Fruit fly (Drosophila melanogaster) whole organism, embryonic: Measurements from ENCODE around the gene CG43245.
A peak's percentile ranks its signal among the peaks of the same experiment; 100 is the strongest.

Source experiments
- B-H1 ChIP-seq: fragments of 200-800 bp; sonication (Bioruptor generic); IDR thresholded peaks from 3 replicates; pipeline ENCODE4 v1.3.6; 2022; ENCODE audit warnings: missing biosample characterization, missing genetic modification characterization
- CG10959 ChIP-seq: fragments of 200-800 bp; sonication (Bioruptor generic); IDR thresholded peaks from 2 replicates; pipeline ENCODE4 v1.3.6; 2022; ENCODE audit warnings: missing biosample characterization, missing genetic modification characterization
- CG11085 ChIP-seq: fragments of 200-800 bp; sonication (Bioruptor generic); IDR thresholded peaks from 2 replicates; pipeline ENCODE4 v1.3.6; 2022; ENCODE audit warnings: missing biosample characterization, missing genetic modification characterization
- CG12236 ChIP-seq: fragments of 200-800 bp; sonication (Bioruptor generic); optimal IDR thresholded peaks from 2 replicates; lab custom pipeline; 2016; ENCODE audit warnings: missing biosample characterization, missing genetic modification characterization
- CG14710 ChIP-seq: fragments of 200-800 bp; sonication (Bioruptor generic); optimal IDR thresholded peaks from 3 replicates; lab custom pipeline; 2019; ENCODE audit warnings: missing biosample characterization, mild to moderate bottlenecking, missing genetic modification characterization, moderate library complexity
- CG15514 ChIP-seq: fragments of 200-800 bp; sonication (Bioruptor generic); optimal IDR thresholded peaks from 3 replicates; lab custom pipeline; 2017; ENCODE audit warnings: missing biosample characterization, missing genetic modification characterization, mild to moderate bottlenecking, moderate library complexity, missing genetic modification reagents
- CG1602 ChIP-seq: fragments of 200-800 bp; sonication (Bioruptor generic); optimal IDR thresholded peaks from 3 replicates; lab custom pipeline; 2016; ENCODE audit warnings: missing biosample characterization, missing genetic modification characterization
- CG16813 ChIP-seq: fragments of 200-800 bp; sonication (Bioruptor generic); IDR thresholded peaks from 3 replicates; pipeline ENCODE4 v1.3.6; 2022; ENCODE audit warnings: missing biosample characterization, missing genetic modification characterization; ENCODE audit not compliant: partially characterized antibody
- CG18599 ChIP-seq: fragments of 200-800 bp; sonication (Bioruptor generic); optimal IDR thresholded peaks from 3 replicates; lab custom pipeline; 2017; ENCODE audit warnings: missing biosample characterization, missing genetic modification characterization, mild to moderate bottlenecking, moderate library complexity, missing genetic modification reagents
- CG30403 ChIP-seq: fragments of 200-800 bp; sonication (Bioruptor generic); optimal IDR thresholded peaks from 3 replicates; lab custom pipeline; 2016; ENCODE audit warnings: missing biosample characterization, missing genetic modification characterization
- CG30431 ChIP-seq: fragments of 200-800 bp; sonication (Bioruptor generic); optimal IDR thresholded peaks from 2 replicates; lab custom pipeline; 2017; ENCODE audit warnings: missing biosample characterization, missing genetic modification characterization
- CG31388 ChIP-seq: fragments of 200-800 bp; sonication (Bioruptor generic); optimal IDR thresholded peaks from 2 replicates; lab custom pipeline; 2016; ENCODE audit warnings: missing biosample characterization, missing genetic modification characterization
- CG3163 ChIP-seq: fragments of 200-800 bp; sonication (Bioruptor generic); optimal IDR thresholded peaks from 3 replicates; lab custom pipeline; 2016; ENCODE audit warnings: missing biosample characterization, missing genetic modification characterization
- CG33213 ChIP-seq: fragments of 200-800 bp; sonication (Bioruptor generic); optimal IDR thresholded peaks from 3 replicates; lab custom pipeline; 2016; ENCODE audit warnings: missing biosample characterization, missing genetic modification characterization
- CG3995 ChIP-seq: fragments of 200-800 bp; sonication (Bioruptor generic); optimal IDR thresholded peaks from 3 replicates; lab custom pipeline; 2016; ENCODE audit warnings: missing biosample characterization, missing genetic modification characterization
- CG4328 ChIP-seq: fragments of 200-800 bp; sonication (Bioruptor generic); optimal IDR thresholded peaks from 3 replicates; lab custom pipeline; 2017; ENCODE audit warnings: missing biosample characterization, missing genetic modification reagents, missing genetic modification characterization
- CG4424 ChIP-seq: fragments of 200-800 bp; sonication (Bioruptor generic); optimal IDR thresholded peaks from 3 replicates; lab custom pipeline; 2016; ENCODE audit warnings: missing biosample characterization, missing genetic modification characterization
- CG5245 ChIP-seq: fragments of 200-800 bp; sonication (Bioruptor generic); optimal IDR thresholded peaks from 3 replicates; lab custom pipeline; 2016; ENCODE audit warnings: missing biosample characterization, missing genetic modification characterization
- CG6175 ChIP-seq: fragments of 200-800 bp; sonication (Bioruptor generic); IDR thresholded peaks from 3 replicates; pipeline ENCODE4 v1.3.6; 2022; ENCODE audit warnings: missing biosample characterization, missing genetic modification characterization
- CG8924 ChIP-seq: fragments of 200-800 bp; optimal IDR thresholded peaks from 3 replicates; lab custom pipeline; 2019; ENCODE audit warnings: missing biosample characterization, mild to moderate bottlenecking, missing genetic modification characterization, moderate library complexity
- Camta ChIP-seq: fragments of 200-800 bp; sonication (Bioruptor generic); optimal IDR thresholded peaks from 2 replicates; lab custom pipeline; 2016; ENCODE audit warnings: missing biosample characterization, missing genetic modification characterization
- D ChIP-seq, 2 experiments: fragments of 200-800 bp in 1 of 2; fragments of >200 bp in 1 of 2; sonication (Bioruptor generic) in 1 of 2; optimal IDR thresholded peaks; 2 replicates in 1 of 2; 3 replicates in 1 of 2; lab custom pipeline; 2017; ENCODE audit warnings: mild to moderate bottlenecking in 1 of 2, missing biosample characterization in 1 of 2, missing genetic modification characterization in 1 of 2, missing genetic modification reagents in 1 of 2
- D19B ChIP-seq: fragments of 200-800 bp; sonication (Bioruptor generic); optimal IDR thresholded peaks from 2 replicates; lab custom pipeline; 2017; ENCODE audit warnings: missing biosample characterization, mild to moderate bottlenecking, missing genetic modification characterization
- E2f1 ChIP-seq: fragments of 200-800 bp; sonication (Bioruptor generic); IDR thresholded peaks from 2 replicates; pipeline ENCODE4 v1.3.6; 2022; ENCODE audit warnings: missing biosample characterization, missing genetic modification characterization
- ERR ChIP-seq: fragments of 200-800 bp; sonication (Bioruptor generic); optimal IDR thresholded peaks from 2 replicates; lab custom pipeline; 2016; ENCODE audit warnings: missing biosample characterization, missing genetic modification characterization
- Ets97D ChIP-seq: fragments of 200-800 bp; sonication (Bioruptor generic); optimal IDR thresholded peaks from 3 replicates; lab custom pipeline; 2016; ENCODE audit warnings: missing biosample characterization, missing genetic modification characterization
- HLHmδ ChIP-seq: fragments of 200-800 bp; sonication (Bioruptor generic); optimal IDR thresholded peaks from 2 replicates; lab custom pipeline; 2018; ENCODE audit warnings: missing biosample characterization, mild to moderate bottlenecking, missing genetic modification characterization, moderate library complexity
- Hr78 ChIP-seq, 2 experiments: fragments of 200-800 bp in 1 of 2; fragments of >200 bp in 1 of 2; sonication (Bioruptor generic) in 1 of 2; optimal IDR thresholded peaks; 2 replicates each; lab custom pipeline; 2017 to 2019; ENCODE audit warnings: missing biosample characterization in 2 of 2, missing genetic modification characterization in 2 of 2, mild to moderate bottlenecking in 1 of 2, moderate library complexity in 1 of 2
- Rx ChIP-seq: fragments of 200-800 bp; sonication (Bioruptor generic); IDR thresholded peaks from 2 replicates; pipeline ENCODE4 v1.3.6; 2022; ENCODE audit warnings: missing biosample characterization, missing genetic modification characterization
- Scr ChIP-seq: fragments of 200-800 bp; sonication (Bioruptor generic); IDR thresholded peaks from 2 replicates; pipeline ENCODE4 v1.3.6; 2022; ENCODE audit warnings: missing biosample characterization, missing genetic modification characterization; ENCODE audit not compliant: partially characterized antibody
- Side ChIP-seq: fragments of 200-800 bp; sonication (Bioruptor generic); optimal IDR thresholded peaks from 2 replicates; lab custom pipeline; 2016; ENCODE audit warnings: missing biosample characterization, missing genetic modification characterization
- aop ChIP-seq: fragments of 200-800 bp; sonication (Bioruptor generic); IDR thresholded peaks from 2 replicates; pipeline ENCODE4 v1.3.6; 2022; ENCODE audit warnings: missing biosample characterization, missing genetic modification characterization
- ash1 ChIP-seq: fragments of 200-800 bp; sonication (Bioruptor generic); optimal IDR thresholded peaks from 2 replicates; lab custom pipeline; 2018; ENCODE audit warnings: missing biosample characterization, mild to moderate bottlenecking, missing genetic modification characterization
- bigmax ChIP-seq: fragments of 200-800 bp; sonication (Bioruptor generic); optimal IDR thresholded peaks from 2 replicates; lab custom pipeline; 2018; ENCODE audit warnings: missing biosample characterization, mild to moderate bottlenecking, missing genetic modification characterization
- crc ChIP-seq: fragments of 200-800 bp; sonication (Bioruptor generic); optimal IDR thresholded peaks from 2 replicates; lab custom pipeline; 2016; ENCODE audit warnings: missing biosample characterization, missing genetic modification characterization
- cwo ChIP-seq: fragments of 200-800 bp; sonication (Bioruptor generic); optimal IDR thresholded peaks from 3 replicates; lab custom pipeline; 2017; ENCODE audit warnings: missing biosample characterization, missing genetic modification characterization, mild to moderate bottlenecking, moderate library complexity, missing genetic modification reagents
- en ChIP-seq: fragments of 200-800 bp; sonication (Bioruptor generic); optimal IDR thresholded peaks from 2 replicates; lab custom pipeline; 2016; ENCODE audit warnings: missing biosample characterization, missing genetic modification characterization
- eyg ChIP-seq: fragments of 200-800 bp; sonication (Bioruptor generic); optimal IDR thresholded peaks from 3 replicates; lab custom pipeline; 2016; ENCODE audit warnings: missing biosample characterization, missing genetic modification characterization
- gt ChIP-seq: fragments of 200-800 bp; sonication (Bioruptor generic); IDR thresholded peaks from 2 replicates; pipeline ENCODE4 v1.3.6; 2022; ENCODE audit warnings: missing biosample characterization, missing genetic modification characterization
- ham ChIP-seq: fragments of 200-800 bp; sonication (Bioruptor generic); IDR thresholded peaks from 2 replicates; pipeline ENCODE4 v1.3.6; 2022; ENCODE audit warnings: missing biosample characterization, missing genetic modification characterization
- lab ChIP-seq: fragments of 200-800 bp; sonication (Bioruptor generic); optimal IDR thresholded peaks from 3 replicates; lab custom pipeline; 2017; ENCODE audit warnings: missing biosample characterization, missing genetic modification characterization, mild to moderate bottlenecking, moderate library complexity, missing genetic modification reagents
- nerfin-1 ChIP-seq: fragments of 200-800 bp; sonication (Bioruptor generic); optimal IDR thresholded peaks from 3 replicates; lab custom pipeline; 2019; ENCODE audit warnings: missing biosample characterization, mild to moderate bottlenecking, missing genetic modification characterization, moderate library complexity
- nerfin-2 ChIP-seq: fragments of 200-800 bp; sonication (Bioruptor generic); IDR thresholded peaks from 2 replicates; pipeline ENCODE4 v1.3.6; 2022; ENCODE audit warnings: missing biosample characterization, missing genetic modification characterization; ENCODE audit not compliant: partially characterized antibody
- pnt ChIP-seq: fragments of 200-800 bp; sonication (Bioruptor generic); optimal IDR thresholded peaks from 3 replicates; lab custom pipeline; 2016; ENCODE audit warnings: missing biosample characterization, missing genetic modification characterization
- pros ChIP-seq: fragments of 200-800 bp; sonication (Bioruptor generic); optimal IDR thresholded peaks from 3 replicates; lab custom pipeline; 2019; ENCODE audit warnings: missing biosample characterization, mild to moderate bottlenecking, missing genetic modification characterization, moderate library complexity
- slbo ChIP-seq: fragments of 200-800 bp; sonication (Bioruptor generic); IDR thresholded peaks from 2 replicates; pipeline ENCODE4 v1.3.6; 2022; ENCODE audit warnings: missing biosample characterization, missing genetic modification characterization
- stc ChIP-seq: fragments of 200-800 bp; sonication (Bioruptor generic); IDR thresholded peaks from 2 replicates; pipeline ENCODE4 v1.3.6; 2022; ENCODE audit warnings: missing biosample characterization, missing genetic modification characterization
- tio ChIP-seq: fragments of 200-800 bp; sonication (Bioruptor generic); optimal IDR thresholded peaks from 2 replicates; lab custom pipeline; 2017; ENCODE audit warnings: missing biosample characterization, missing genetic modification characterization, inconsistent platforms

The CG43245 gene

DNA sequence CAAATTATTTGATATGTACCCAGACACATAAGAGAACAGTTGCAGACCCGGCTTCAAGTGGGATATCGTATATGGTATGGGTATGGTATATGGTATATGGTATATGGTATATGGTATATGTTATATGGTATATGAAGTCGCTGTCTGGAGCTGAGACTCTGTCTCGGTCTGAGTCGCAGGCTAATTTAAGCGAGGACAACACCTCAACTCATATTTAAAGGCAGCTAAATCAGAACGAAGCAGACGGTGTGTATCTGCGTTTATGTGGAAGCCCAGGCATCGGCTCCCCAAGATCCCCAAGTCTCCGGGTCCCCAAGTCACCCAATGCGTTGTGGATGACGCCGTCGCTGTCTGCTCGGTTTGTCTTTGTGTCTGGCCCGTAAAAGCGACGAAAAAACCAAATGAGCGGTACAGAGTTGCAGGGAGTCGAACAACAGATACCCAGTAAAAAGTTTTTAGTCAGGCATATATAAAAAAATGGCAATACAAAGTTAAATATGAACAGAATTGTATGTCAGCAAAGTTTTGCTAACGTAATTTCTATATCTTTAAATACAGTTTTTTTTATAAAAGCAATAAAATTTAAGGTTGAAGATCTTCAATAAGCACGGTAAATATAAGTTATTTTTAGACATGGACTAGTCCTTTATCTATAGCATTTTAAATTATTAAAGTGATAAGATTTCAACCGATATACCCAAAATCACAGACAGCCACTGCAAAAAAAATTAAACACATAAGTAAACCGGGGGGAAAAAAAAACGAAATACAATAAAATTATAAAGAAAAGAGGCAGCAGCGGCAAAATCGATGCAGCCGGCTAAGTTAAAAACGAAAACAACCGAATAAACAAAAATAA is 11.7 kb upstream of the CG43245 start (continued):
- peak; percentile 45; the same call in 1 of the 2 replicates for TF ChIP-seq CG10959 (GFP tag; lab: Robert Waterston, UW)
- no peak for TF ChIP-seq Side
- peak; percentile 52 for TF ChIP-seq CG1602 (GFP tag; lab: Kevin White, UChicago)
- peak; percentile 54 for TF ChIP-seq tio (GFP tag; lab: Kevin White, UChicago)
- peak; percentile 22 for TF ChIP-seq CG30431
- no peak for TF ChIP-seq bigmax (GFP tag; lab: Kevin White, UChicago)
- TF ChIP-seq CG31388 (GFP tag; lab: Kevin White, UChicago), result peak; percentile 9
- TF ChIP-seq CG15514 (GFP tag; lab: Kevin White, UChicago), result peak; percentile 10
- no peak for TF ChIP-seq nerfin-2
- no peak for TF ChIP-seq CG11085
- TF ChIP-seq D19B (GFP tag; lab: Kevin White, UChicago), result peak; percentile 70
- TF ChIP-seq aop (GFP tag; lab: Robert Waterston, UW), result no peak
- TF ChIP-seq D (optimal IDR thresholded peaks at IDR 0.05; lab: Kevin White, UChicago), result no peak
- TF ChIP-seq D (GFP tag; optimal IDR thresholded peaks at IDR 0.05; lab: Kevin White, UChicago), result peak; percentile 79
- TF ChIP-seq Hr78 (GFP tag; optimal IDR thresholded peaks at IDR 0.05; lab: Kevin White, UChicago), result peak in 1 of 2 experiments; percentile 19
- TF ChIP-seq crc (GFP tag; lab: Kevin White, UChicago), result no peak
- TF ChIP-seq B-H1 (GFP tag; lab: Robert Waterston, UW), result peak; percentile 34; the same call in 2 of the 3 replicates
- TF ChIP-seq CG3163 (GFP tag; lab: Kevin White, UChicago), result no peak
- no peak for TF ChIP-seq en (GFP tag; lab: Kevin White, UChicago)
- peak; percentile 22 for TF ChIP-seq CG18599 (GFP tag; lab: Kevin White, UChicago)
- TF ChIP-seq lab (GFP tag; lab: Kevin White, UChicago), result peak; percentile 40
- TF ChIP-seq eyg, result peak; percentile 8
- TF ChIP-seq nerfin-1, result peak; percentile 50
- no peak for TF ChIP-seq CG12236
- 0 out of 2 replicates have a peak, but pooled peaks have one; percentile 59 for TF ChIP-seq stc (GFP tag; lab: Robert Waterston, UW)
- no peak for TF ChIP-seq slbo (GFP tag; lab: Robert Waterston, UW)
- peak; percentile 72 for TF ChIP-seq CG8924 (tag; lab: Kevin White, UChicago)
- no peak for TF ChIP-seq gt
- no peak for TF ChIP-seq HLHmδ (GFP tag; lab: Kevin White, UChicago)
- TF ChIP-seq Rx (GFP tag; lab: Robert Waterston, UW), result no peak
- TF ChIP-seq cwo (GFP tag; lab: Kevin White, UChicago), result peak; percentile 42
- TF ChIP-seq Camta, result peak; percentile 44
- TF ChIP-seq pros (GFP tag; lab: Kevin White, UChicago), result no peak
- TF ChIP-seq CG30403 (GFP tag; lab: Kevin White, UChicago), result peak; percentile 86
- TF ChIP-seq pnt, result no peak
- no peak for TF ChIP-seq CG3995
- TF ChIP-seq CG16813 (GFP tag; lab: Robert Waterston, UW), result no peak
- no peak for TF ChIP-seq Scr (GFP tag; lab: Robert Waterston, UW)
- TF ChIP-seq CG4424 (GFP tag; lab: Kevin White, UChicago), result peak; percentile 72
- no peak for TF ChIP-seq Ets97D (GFP tag; lab: Kevin White, UChicago)
- TF ChIP-seq CG6175 (GFP tag; lab: Robert Waterston, UW), result no peak
- no peak for TF ChIP-seq E2f1 (GFP tag; lab: Robert Waterston, UW)
- no peak for TF ChIP-seq ERR (GFP tag; lab: Kevin White, UChicago)
- no peak for TF ChIP-seq ham (GFP tag; lab: Robert Waterston, UW)
- TF ChIP-seq CG5245, result peak; percentile 48
- no peak for TF ChIP-seq ash1 (GFP tag; lab: Kevin White, UChicago)
- TF ChIP-seq CG33213 (GFP tag; lab: Kevin White, UChicago), result no peak
- no peak for TF ChIP-seq CG4328 (GFP tag; lab: Kevin White, UChicago)
- TF ChIP-seq CG14710, result peak; percentile 68
